Fruit fly (Drosophila melanogaster) whole organism, embryonic: ENCODE measurements around the gene CG17612.

Source experiments
- Blimp-1 ChIP-seq: fragments of 200-800 bp; sonication (Bioruptor generic); optimal IDR thresholded peaks from 3 replicates; lab custom pipeline; 2018; ENCODE audit warnings: missing biosample characterization, missing genetic modification characterization, mild to moderate bottlenecking, moderate library complexity, missing genetic modification reagents
- CG10274 ChIP-seq: fragments of 200-800 bp; sonication (Bioruptor generic); optimal IDR thresholded peaks from 3 replicates; lab custom pipeline; 2017; ENCODE audit warnings: missing biosample characterization, mild to moderate bottlenecking, missing genetic modification characterization
- CG11560 ChIP-seq: fragments of 200-800 bp; sonication (Bioruptor generic); IDR thresholded peaks from 3 replicates; pipeline ENCODE4 v1.3.6; 2022; ENCODE audit warnings: missing biosample characterization, missing genetic modification characterization
- CG12155 ChIP-seq: fragments of 200-800 bp; sonication (Bioruptor generic); optimal IDR thresholded peaks from 3 replicates; lab custom pipeline; 2016; ENCODE audit warnings: missing biosample characterization, missing genetic modification characterization
- CG16863 ChIP-seq: fragments of 200-800 bp; sonication (Bioruptor generic); optimal IDR thresholded peaks from 3 replicates; lab custom pipeline; 2016; ENCODE audit warnings: missing biosample characterization, missing genetic modification characterization
- CG17385 ChIP-seq: fragments of 200-800 bp; sonication (Bioruptor generic); optimal IDR thresholded peaks from 3 replicates; lab custom pipeline; 2018; ENCODE audit warnings: missing biosample characterization, mild to moderate bottlenecking, missing genetic modification characterization
- CG17612 ChIP-seq: fragments of 200-800 bp; sonication (Bioruptor generic); IDR thresholded peaks from 2 replicates; pipeline ENCODE4 v1.3.6; 2022; ENCODE audit warnings: missing biosample characterization, missing genetic modification characterization
- CG1832 ChIP-seq: fragments of 200-800 bp; sonication (Bioruptor generic); optimal IDR thresholded peaks from 2 replicates; lab custom pipeline; 2017; ENCODE audit warnings: missing biosample characterization, mild to moderate bottlenecking, missing genetic modification characterization, inconsistent platforms
- CG2678 ChIP-seq: fragments of 200-800 bp; sonication (Bioruptor generic); optimal IDR thresholded peaks from 3 replicates; lab custom pipeline; 2019; ENCODE audit warnings: missing biosample characterization, mild to moderate bottlenecking, missing genetic modification characterization, moderate library complexity
- CG30403 ChIP-seq: fragments of 200-800 bp; sonication (Bioruptor generic); optimal IDR thresholded peaks from 3 replicates; lab custom pipeline; 2016; ENCODE audit warnings: missing biosample characterization, missing genetic modification characterization
- CG3163 ChIP-seq: fragments of 200-800 bp; sonication (Bioruptor generic); optimal IDR thresholded peaks from 3 replicates; lab custom pipeline; 2016; ENCODE audit warnings: missing biosample characterization, missing genetic modification characterization
- CG32767 ChIP-seq: fragments of 200-800 bp; sonication (Bioruptor generic); IDR thresholded peaks from 2 replicates; pipeline ENCODE4 v1.3.6; 2022; ENCODE audit warnings: missing biosample characterization, missing genetic modification characterization
- CG34422 ChIP-seq: fragments of 200-800 bp; sonication (Bioruptor generic); IDR thresholded peaks from 3 replicates; pipeline ENCODE4 v1.3.6; 2022; ENCODE audit warnings: missing biosample characterization, missing genetic modification characterization
- CG4328 ChIP-seq: fragments of 200-800 bp; sonication (Bioruptor generic); optimal IDR thresholded peaks from 3 replicates; lab custom pipeline; 2017; ENCODE audit warnings: missing biosample characterization, missing genetic modification reagents, missing genetic modification characterization
- CG43689 ChIP-seq: fragments of 200-800 bp; sonication (Bioruptor generic); IDR thresholded peaks from 2 replicates; pipeline ENCODE4 v1.3.6; 2022; ENCODE audit warnings: missing biosample characterization, missing genetic modification characterization
- CG6683 ChIP-seq: fragments of 200-800 bp; sonication (Bioruptor generic); optimal IDR thresholded peaks from 2 replicates; lab custom pipeline; 2017; ENCODE audit warnings: missing biosample characterization, mild to moderate bottlenecking, missing genetic modification characterization, missing genetic modification reagents
- CG7745 ChIP-seq: fragments of 200-800 bp; sonication (Bioruptor generic); optimal IDR thresholded peaks from 2 replicates; lab custom pipeline; 2018; ENCODE audit warnings: missing biosample characterization, mild to moderate bottlenecking, missing genetic modification characterization, moderate library complexity
- CG7839 ChIP-seq: fragments of 200-800 bp; sonication (Bioruptor generic); optimal IDR thresholded peaks from 3 replicates; lab custom pipeline; 2018; ENCODE audit warnings: missing biosample characterization, mild to moderate bottlenecking, missing genetic modification characterization, moderate library complexity
- Camta ChIP-seq: fragments of 200-800 bp; sonication (Bioruptor generic); optimal IDR thresholded peaks from 2 replicates; lab custom pipeline; 2016; ENCODE audit warnings: missing biosample characterization, missing genetic modification characterization
- D19A ChIP-seq: fragments of 200-800 bp; optimal IDR thresholded peaks from 3 replicates; lab custom pipeline; 2019; ENCODE audit warnings: missing biosample characterization, mild to moderate bottlenecking, missing genetic modification characterization, moderate library complexity
- Ets65A ChIP-seq: fragments of 200-800 bp; sonication (Bioruptor generic); peaks from one replicate; lab custom pipeline; 2016; ENCODE audit warnings: missing biosample characterization, missing genetic modification characterization
- HLHmδ ChIP-seq: fragments of 200-800 bp; sonication (Bioruptor generic); optimal IDR thresholded peaks from 2 replicates; lab custom pipeline; 2018; ENCODE audit warnings: missing biosample characterization, mild to moderate bottlenecking, missing genetic modification characterization, moderate library complexity
- Hr39 ChIP-seq: fragments of >200 bp; optimal IDR thresholded peaks from 2 replicates; lab custom pipeline; 2017
- Hr78 ChIP-seq, 2 experiments: fragments of 200-800 bp in 1 of 2; fragments of >200 bp in 1 of 2; sonication (Bioruptor generic) in 1 of 2; optimal IDR thresholded peaks; 2 replicates each; lab custom pipeline; 2017 to 2019; ENCODE audit warnings: missing biosample characterization in 2 of 2, missing genetic modification characterization in 2 of 2, mild to moderate bottlenecking in 1 of 2, moderate library complexity in 1 of 2
- Kr ChIP-seq: fragments of 200-800 bp; sonication (Bioruptor generic); optimal IDR thresholded peaks from 2 replicates; lab custom pipeline; 2017; ENCODE audit warnings: missing biosample characterization, mild to moderate bottlenecking, missing genetic modification characterization
- Med ChIP-seq: fragments of 200-800 bp; sonication (Bioruptor generic); peaks from one replicate; lab custom pipeline; 2016; ENCODE audit warnings: missing biosample characterization, missing genetic modification characterization, mild to moderate bottlenecking, inconsistent platforms, moderate library complexity
- Sry-δ ChIP-seq: fragments of 200-800 bp; sonication (Bioruptor generic); optimal IDR thresholded peaks from 2 replicates; lab custom pipeline; 2016; ENCODE audit warnings: missing biosample characterization, missing genetic modification characterization
- al ChIP-seq: fragments of 200-800 bp; sonication (Bioruptor generic); IDR thresholded peaks from 2 replicates; pipeline ENCODE4 v1.3.6; 2022; ENCODE audit warnings: missing biosample characterization, missing genetic modification characterization
- chinmo ChIP-seq: fragments of 200-800 bp; sonication (Bioruptor generic); IDR thresholded peaks from 4 replicates; pipeline ENCODE4 v1.3.6; 2022; ENCODE audit warnings: missing biosample characterization, missing genetic modification characterization; ENCODE audit not compliant: partially characterized antibody
- croc ChIP-seq: fragments of 200-800 bp; sonication (Bioruptor generic); conservative IDR thresholded peaks from 3 replicates; pipeline ENCODE4 v1.3.6; 2022; ENCODE audit warnings: missing biosample characterization, missing genetic modification characterization
- crp ChIP-seq, 2 experiments: fragments of 200-800 bp; sonication (Bioruptor generic); optimal IDR thresholded peaks; 2 replicates in 1 of 2; 3 replicates in 1 of 2; lab custom pipeline; 2017; ENCODE audit warnings: missing biosample characterization in 2 of 2, missing genetic modification characterization in 2 of 2, mild to moderate bottlenecking in 1 of 2, moderate library complexity in 1 of 2
- dpn ChIP-seq, 2 experiments: fragments of 200-800 bp; sonication (Bioruptor generic); optimal IDR thresholded peaks; 3 replicates each; lab custom pipeline; 2016; ENCODE audit warnings: missing biosample characterization in 2 of 2, missing genetic modification characterization in 2 of 2
- eve ChIP-seq, 2 experiments: fragments of >200 bp; optimal IDR thresholded peaks; 2 replicates each; lab custom pipeline; 2017; ENCODE audit warnings: missing biosample characterization in 2 of 2, missing genetic modification characterization in 2 of 2
- gsb ChIP-seq: fragments of 200-800 bp; sonication (Bioruptor generic); IDR thresholded peaks from 2 replicates; pipeline ENCODE4 v1.3.6; 2022; ENCODE audit warnings: missing biosample characterization, missing genetic modification characterization
- gsb-n ChIP-seq: fragments of 200-800 bp; sonication (Bioruptor generic); optimal IDR thresholded peaks from 3 replicates; lab custom pipeline; 2018; ENCODE audit warnings: missing biosample characterization, mild to moderate bottlenecking, missing genetic modification characterization
- jing ChIP-seq: fragments of 200-800 bp; sonication (Bioruptor generic); optimal IDR thresholded peaks from 2 replicates; lab custom pipeline; 2018; ENCODE audit warnings: missing biosample characterization, mild to moderate bottlenecking, missing genetic modification characterization
- ken ChIP-seq: fragments of 200-800 bp; sonication (Bioruptor generic); IDR thresholded peaks from 3 replicates; pipeline ENCODE4 v1.3.6; 2022; ENCODE audit warnings: missing biosample characterization, missing genetic modification characterization
- kni ChIP-seq: fragments of 200-800 bp; sonication (Bioruptor generic); optimal IDR thresholded peaks from 3 replicates; lab custom pipeline; 2017; ENCODE audit warnings: mild to moderate bottlenecking, missing biosample characterization, missing genetic modification reagents, missing genetic modification characterization
- lola ChIP-seq, 3 experiments: fragments of >200 bp in 2 of 3; fragments of 200-800 bp in 1 of 3; sonication (Bioruptor generic) in 1 of 3; optimal IDR thresholded peaks; 2 replicates each; lab custom pipeline; 2017 to 2019; ENCODE audit warnings: missing biosample characterization in 3 of 3, missing genetic modification characterization in 3 of 3, mild to moderate bottlenecking in 1 of 3, moderate library complexity in 1 of 3
- lov ChIP-seq, 2 experiments: fragments of 200-800 bp in 1 of 2; fragments of >200 bp in 1 of 2; sonication (Bioruptor generic) in 1 of 2; IDR thresholded peaks in 1 of 2; optimal IDR thresholded peaks in 1 of 2; 2 replicates in 1 of 2; 3 replicates in 1 of 2; pipeline versions ENCODE4 v1.3.6 to Lab custom; 2017 to 2022; ENCODE audit warnings: missing biosample characterization in 1 of 2, missing genetic modification characterization in 1 of 2
- org-1 ChIP-seq: fragments of 200-800 bp; sonication (Bioruptor generic); optimal IDR thresholded peaks from 2 replicates; lab custom pipeline; 2017; ENCODE audit warnings: missing biosample characterization, missing genetic modification characterization
- prd ChIP-seq, 3 experiments: fragments of >200 bp in 2 of 3; fragments of 200-800 bp in 1 of 3; sonication (Bioruptor generic) in 1 of 3; optimal IDR thresholded peaks in 2 of 3; IDR thresholded peaks in 1 of 3; 2 replicates in 2 of 3; 3 replicates in 1 of 3; pipeline versions ENCODE4 v1.3.6 to Lab custom; 2017 to 2022; ENCODE audit warnings: missing biosample characterization in 1 of 3, missing genetic modification characterization in 1 of 3
- pros ChIP-seq: fragments of 200-800 bp; sonication (Bioruptor generic); optimal IDR thresholded peaks from 3 replicates; lab custom pipeline; 2019; ENCODE audit warnings: missing biosample characterization, mild to moderate bottlenecking, missing genetic modification characterization, moderate library complexity
- sens ChIP-seq: fragments of 200-800 bp; sonication (Bioruptor generic); peaks from one replicate; lab custom pipeline; 2016; ENCODE audit warnings: missing biosample characterization, missing genetic modification characterization
- twi ChIP-seq: fragments of 200-800 bp; optimal IDR thresholded peaks from 2 replicates; lab custom pipeline; 2019; ENCODE audit warnings: missing biosample characterization, mild to moderate bottlenecking, missing genetic modification characterization, moderate library complexity
- vvl ChIP-seq: fragments of 200-800 bp; sonication (Bioruptor generic); IDR thresholded peaks from 2 replicates; pipeline ENCODE4 v1.3.6; 2022; ENCODE audit warnings: missing biosample characterization, missing genetic modification characterization
- z ChIP-seq: fragments of 200-800 bp; sonication (Bioruptor generic); IDR thresholded peaks from 3 replicates; pipeline ENCODE4 v1.3.6; 2022; ENCODE audit warnings: missing biosample characterization, missing genetic modification characterization
- zf30C ChIP-seq: fragments of 200-800 bp; sonication (Bioruptor generic); optimal IDR thresholded peaks from 3 replicates; lab custom pipeline; 2018; ENCODE audit warnings: missing biosample characterization, mild to moderate bottlenecking, missing genetic modification characterization

CG17612 gene

DNA sequence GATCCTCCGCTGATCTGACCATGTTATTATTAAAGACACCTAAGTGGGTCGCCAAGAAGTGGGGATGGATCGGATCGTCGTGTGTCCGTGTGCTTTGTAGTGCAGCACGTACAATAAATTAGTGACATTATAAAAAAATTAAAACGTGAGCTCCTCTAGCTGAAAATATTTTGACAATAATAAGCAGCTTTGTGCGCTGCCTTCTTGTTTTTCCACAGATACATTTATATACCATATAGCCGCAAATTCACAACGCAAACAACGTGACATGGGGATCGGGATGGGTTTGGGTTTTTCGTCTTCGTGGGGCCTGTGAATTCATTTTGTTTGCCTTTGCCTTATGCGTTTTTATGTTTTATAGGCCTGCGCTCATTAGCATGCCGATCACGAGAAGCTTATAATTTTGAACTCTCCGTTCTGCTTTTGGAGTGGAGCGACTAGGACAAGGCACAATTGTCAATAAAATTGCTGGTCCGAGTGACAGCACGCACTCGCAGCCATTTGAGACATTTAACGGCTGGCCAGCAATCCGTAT, 16.7 kb downstream of the CG17612 start:
- TF ChIP-seq org-1 (GFP tag; lab: Kevin White, UChicago) (no peak), sens (peak; percentile 73), Hr78 (GFP tag; optimal IDR thresholded peaks at IDR 0.05; lab: Kevin White, UChicago) (peak in 1 of 2 experiments; percentile 57), croc (GFP tag; lab: Robert Waterston, UW) (no peak), chinmo (GFP tag; lab: Robert Waterston, UW) (0 out of 4 replicates have a peak, but pooled peaks have one; percentile 59), lov (optimal IDR thresholded peaks at IDR 0.05; lab: Kevin White, UChicago) (no peak), lov (GFP tag; IDR thresholded peaks at IDR 0.05; lab: Robert Waterston, UW) (no peak), CG17612 (GFP tag; lab: Robert Waterston, UW) (0 out of 2 replicates have a peak, but pooled peaks have one; percentile 29), vvl (peak; percentile 52; the same call in 1 of the 2 replicates), Med (GFP tag; lab: Kevin White, UChicago) (peak; percentile 2), pros (GFP tag; lab: Kevin White, UChicago) (no peak), CG6683 (GFP tag; lab: Kevin White, UChicago) (no peak), kni (peak; percentile 88)

DNA sequence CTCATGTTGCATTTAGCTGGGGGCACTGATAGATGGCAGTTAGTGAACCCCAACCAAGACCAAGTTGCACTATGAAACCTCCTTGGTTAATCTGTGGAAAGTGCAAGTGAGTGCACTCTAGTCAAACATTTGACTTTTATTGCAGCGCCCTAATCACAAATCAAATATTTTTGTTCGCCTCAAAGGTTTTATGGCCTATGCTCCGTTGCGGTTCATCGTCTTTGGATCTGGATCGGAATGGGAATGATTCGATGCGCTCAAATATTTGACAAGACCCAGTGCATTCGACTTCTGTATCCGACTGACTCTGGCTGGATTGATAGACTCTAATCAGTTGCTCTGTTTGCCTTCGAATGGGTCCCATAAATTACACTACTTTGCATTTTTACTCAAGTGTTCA, 17.6 kb downstream of the CG17612 start:
- TF ChIP-seq CG3163 = no peak
- no peak for TF ChIP-seq CG16863 (GFP tag; lab: Kevin White, UChicago)
- TF ChIP-seq prd (optimal IDR thresholded peaks at IDR 0.05; lab: Kevin White, UChicago) = no peak
- no peak for TF ChIP-seq prd (GFP tag; IDR thresholded peaks at IDR 0.05; lab: Robert Waterston, UW)
- no peak for TF ChIP-seq CG7839 (tag; lab: Kevin White, UChicago)
- TF ChIP-seq CG17385 (GFP tag; lab: Kevin White, UChicago) = no peak
- TF ChIP-seq crp (GFP tag; optimal IDR thresholded peaks at IDR 0.05; lab: Kevin White, UChicago) = no peak
- peak; percentile 44 for TF ChIP-seq Blimp-1 (GFP tag; lab: Kevin White, UChicago)
- no peak for TF ChIP-seq CG4328 (GFP tag; lab: Kevin White, UChicago)
- no peak for TF ChIP-seq dpn (GFP tag; optimal IDR thresholded peaks at IDR 0.05; lab: Kevin White, UChicago)
- no peak for TF ChIP-seq CG34422 (GFP tag; lab: Robert Waterston, UW)
- no peak for TF ChIP-seq Ets65A (GFP tag; lab: Kevin White, UChicago)
- peak; percentile 73 for TF ChIP-seq gsb-n
- TF ChIP-seq eve (GFP tag; optimal IDR thresholded peaks at IDR 0.05; lab: Kevin White, UChicago) = no peak
- TF ChIP-seq lola (GFP tag; optimal IDR thresholded peaks at IDR 0.05; lab: Kevin White, UChicago) = peak in 1 of 3 experiments; percentile 41
- TF ChIP-seq Camta (GFP tag; lab: Kevin White, UChicago) = no peak
- TF ChIP-seq CG10274 = no peak
- no peak for TF ChIP-seq CG2678
- TF ChIP-seq Hr78 (GFP tag; optimal IDR thresholded peaks at IDR 0.05; lab: Kevin White, UChicago) = peak in 1 of 2 experiments; percentile 74
- no peak for TF ChIP-seq Sry-δ (GFP tag; lab: Kevin White, UChicago)
- no peak for TF ChIP-seq CG32767
- TF ChIP-seq CG30403 (GFP tag; lab: Kevin White, UChicago) = no peak
- peak; percentile 40 for TF ChIP-seq HLHmδ (GFP tag; lab: Kevin White, UChicago)
- TF ChIP-seq jing (GFP tag; lab: Kevin White, UChicago) = no peak
- TF ChIP-seq CG12155 (GFP tag; lab: Kevin White, UChicago) = no peak
- TF ChIP-seq twi (tag; lab: Kevin White, UChicago) = no peak
- no peak for TF ChIP-seq gsb
- TF ChIP-seq Hr39 (lab: Kevin White, UChicago) = no peak
- TF ChIP-seq Kr (GFP tag; lab: Kevin White, UChicago) = peak; percentile 54
- no peak for TF ChIP-seq CG11560 (tag; lab: Robert Waterston, UW)
- TF ChIP-seq zf30C (GFP tag; lab: Kevin White, UChicago) = no peak
- TF ChIP-seq CG43689 (GFP tag; lab: Robert Waterston, UW) = no peak
- peak; percentile 37 for TF ChIP-seq D19A
- 0 out of 3 replicates have a peak, but pooled peaks have one; percentile 41 for TF ChIP-seq z (GFP tag; lab: Robert Waterston, UW)
- no peak for TF ChIP-seq al (GFP tag; lab: Robert Waterston, UW)
- no peak for TF ChIP-seq ken
- TF ChIP-seq CG1832 (GFP tag; lab: Kevin White, UChicago) = no peak
- TF ChIP-seq CG7745 (tag; lab: Kevin White, UChicago) = peak; percentile 18
